Fruit fly (Drosophila melanogaster) whole organism, embryonic: ENCODE data around the gene CG31131.
A peak's percentile ranks its signal among the peaks of the same experiment; 100 is the strongest.

Experiments
- ATbp ChIP-seq: fragments of 200-800 bp; sonication (Bioruptor generic); optimal IDR thresholded peaks from 2 replicates; lab custom pipeline; 2017; ENCODE audit warnings: missing biosample characterization, mild to moderate bottlenecking, missing genetic modification characterization, missing genetic modification reagents
- Antp ChIP-seq: fragments of 200-800 bp; sonication (Bioruptor generic); optimal IDR thresholded peaks from 3 replicates; lab custom pipeline; 2016; ENCODE audit warnings: missing biosample characterization, missing genetic modification characterization
- Atf6 ChIP-seq: fragments of 200-800 bp; sonication (Bioruptor generic); IDR thresholded peaks from 2 replicates; pipeline ENCODE4 v1.3.6; 2022; ENCODE audit warnings: missing biosample characterization, missing genetic modification characterization
- BEAF-32 ChIP-seq: fragments of 200-800 bp; sonication (Bioruptor generic); optimal IDR thresholded peaks from 3 replicates; lab custom pipeline; 2017; ENCODE audit warnings: missing biosample characterization, missing genetic modification characterization, mild to moderate bottlenecking, moderate library complexity, missing genetic modification reagents
- CG10543 ChIP-seq: fragments of 200-800 bp; sonication (Bioruptor generic); optimal IDR thresholded peaks from 3 replicates; lab custom pipeline; 2017; ENCODE audit warnings: missing biosample characterization, mild to moderate bottlenecking, missing genetic modification characterization, moderate library complexity
- CG11696 ChIP-seq: fragments of 200-800 bp; sonication (Bioruptor generic); IDR thresholded peaks from 2 replicates; pipeline ENCODE4 v1.3.6; 2022; ENCODE audit warnings: missing biosample characterization, missing genetic modification characterization
- CG12942 ChIP-seq: fragments of 200-800 bp; sonication (Bioruptor generic); optimal IDR thresholded peaks from 3 replicates; lab custom pipeline; 2016; ENCODE audit warnings: missing biosample characterization, missing genetic modification characterization
- CG13123 ChIP-seq: fragments of 200-800 bp; sonication (Bioruptor generic); optimal IDR thresholded peaks from 2 replicates; lab custom pipeline; 2016; ENCODE audit warnings: missing biosample characterization, missing genetic modification characterization
- CG14050 ChIP-seq: fragments of 200-800 bp; sonication (Bioruptor generic); IDR thresholded peaks from 3 replicates; pipeline ENCODE4 v1.3.6; 2022; ENCODE audit warnings: missing biosample characterization, missing genetic modification characterization
- CG14667 ChIP-seq: fragments of 200-800 bp; sonication (Bioruptor generic); IDR thresholded peaks from 2 replicates; pipeline ENCODE4 v1.3.6; 2022; ENCODE audit warnings: missing biosample characterization, missing genetic modification characterization
- CG17359 ChIP-seq: fragments of 200-800 bp; sonication (Bioruptor generic); optimal IDR thresholded peaks from 3 replicates; lab custom pipeline; 2018; ENCODE audit warnings: missing biosample characterization, mild to moderate bottlenecking, missing genetic modification characterization, moderate library complexity
- CG2116 ChIP-seq: fragments of 200-800 bp; sonication (Bioruptor generic); optimal IDR thresholded peaks from 3 replicates; lab custom pipeline; 2018; ENCODE audit warnings: missing biosample characterization, mild to moderate bottlenecking, missing genetic modification characterization
- CG2129 ChIP-seq: fragments of 200-800 bp; sonication (Bioruptor generic); IDR thresholded peaks from 2 replicates; pipeline ENCODE4 v1.3.6; 2022; ENCODE audit warnings: missing biosample characterization, missing genetic modification characterization; ENCODE audit not compliant: partially characterized antibody
- CG2199 ChIP-seq: fragments of 200-800 bp; sonication (Bioruptor generic); IDR thresholded peaks from 3 replicates; pipeline ENCODE4 v1.3.6; 2022; ENCODE audit warnings: missing biosample characterization, missing genetic modification characterization
- CG32772 ChIP-seq: fragments of 200-800 bp; sonication (Bioruptor generic); IDR thresholded peaks from 2 replicates; pipeline ENCODE4 v1.3.6; 2022; ENCODE audit warnings: missing biosample characterization, missing genetic modification characterization
- CG42726 ChIP-seq: fragments of 200-800 bp; sonication (Bioruptor generic); IDR thresholded peaks from 2 replicates; pipeline ENCODE4 v1.3.6; 2022; ENCODE audit warnings: missing biosample characterization, missing genetic modification characterization; ENCODE audit not compliant: partially characterized antibody
- CG4707 ChIP-seq: fragments of 200-800 bp; sonication (Bioruptor generic); optimal IDR thresholded peaks from 2 replicates; lab custom pipeline; 2018; ENCODE audit warnings: missing biosample characterization, mild to moderate bottlenecking, missing genetic modification characterization, moderate library complexity
- CG5180 ChIP-seq: fragments of 200-800 bp; sonication (Bioruptor generic); optimal IDR thresholded peaks from 3 replicates; lab custom pipeline; 2017; ENCODE audit warnings: missing biosample characterization, missing genetic modification characterization, mild to moderate bottlenecking, moderate library complexity, missing genetic modification reagents
- CG5953 ChIP-seq: fragments of 200-800 bp; sonication (Bioruptor generic); IDR thresholded peaks from 2 replicates; pipeline ENCODE4 v1.3.6; 2022; ENCODE audit warnings: missing biosample characterization, missing genetic modification characterization
- CG6813 ChIP-seq: fragments of 200-800 bp; sonication (Bioruptor generic); optimal IDR thresholded peaks from 2 replicates; lab custom pipeline; 2017; ENCODE audit warnings: missing biosample characterization, missing genetic modification characterization, mild to moderate bottlenecking, moderate library complexity, missing genetic modification reagents
- CG7928 ChIP-seq: fragments of 200-800 bp; sonication (Bioruptor generic); optimal IDR thresholded peaks from 2 replicates; lab custom pipeline; 2017; ENCODE audit warnings: missing biosample characterization, mild to moderate bottlenecking, missing genetic modification characterization
- CG7987 ChIP-seq: fragments of 200-800 bp; sonication (Bioruptor generic); optimal IDR thresholded peaks from 2 replicates; lab custom pipeline; 2018; ENCODE audit warnings: missing biosample characterization, mild to moderate bottlenecking, missing genetic modification characterization, moderate library complexity
- CG9215 ChIP-seq: fragments of 200-800 bp; sonication (Bioruptor generic); IDR thresholded peaks from 2 replicates; pipeline ENCODE4 v1.3.6; 2022; ENCODE audit warnings: missing biosample characterization, missing genetic modification characterization
- Chrac-16 ChIP-seq: fragments of 200-800 bp; sonication (Bioruptor generic); optimal IDR thresholded peaks from 3 replicates; lab custom pipeline; 2016; ENCODE audit warnings: missing biosample characterization, missing genetic modification characterization
- Dbx ChIP-seq: fragments of 200-800 bp; sonication (Bioruptor generic); IDR thresholded peaks from 3 replicates; pipeline ENCODE4 v1.3.6; 2022; ENCODE audit warnings: missing biosample characterization, missing genetic modification characterization
- Dip3 ChIP-seq: fragments of 200-800 bp; sonication (Bioruptor generic); optimal IDR thresholded peaks from 3 replicates; lab custom pipeline; 2016; ENCODE audit warnings: missing biosample characterization, missing genetic modification characterization
- Eip74EF ChIP-seq, 2 experiments: fragments of 200-800 bp in 1 of 2; fragments of >200 bp in 1 of 2; sonication (Bioruptor generic) in 1 of 2; optimal IDR thresholded peaks; 2 replicates each; lab custom pipeline; 2017 to 2019; ENCODE audit warnings: missing biosample characterization in 2 of 2, missing genetic modification characterization in 2 of 2, mild to moderate bottlenecking in 1 of 2, moderate library complexity in 1 of 2
- HLH3B ChIP-seq: fragments of 200-800 bp; sonication (Bioruptor generic); IDR thresholded peaks from 2 replicates; pipeline ENCODE4 v1.3.6; 2022; ENCODE audit warnings: missing biosample characterization, missing genetic modification characterization
- Med ChIP-seq: fragments of 200-800 bp; sonication (Bioruptor generic); peaks from one replicate; lab custom pipeline; 2016; ENCODE audit warnings: missing biosample characterization, missing genetic modification characterization, mild to moderate bottlenecking, inconsistent platforms, moderate library complexity
- Pdp1 ChIP-seq, 2 experiments: fragments of 200-800 bp; sonication (Bioruptor generic); optimal IDR thresholded peaks; 3 replicates each; lab custom pipeline; 2016; ENCODE audit warnings: missing biosample characterization in 2 of 2, missing genetic modification characterization in 2 of 2, mild to moderate bottlenecking in 1 of 2, moderate library complexity in 1 of 2
- Sin3A ChIP-seq: fragments of >200 bp; optimal IDR thresholded peaks from 2 replicates; lab custom pipeline; 2018
- Tbp ChIP-seq: fragments of >200 bp; optimal IDR thresholded peaks from 2 replicates; lab custom pipeline; 2018; ENCODE audit warnings: missing biosample characterization, missing genetic modification characterization
- ab ChIP-seq: fragments of 200-800 bp; sonication (Bioruptor generic); optimal IDR thresholded peaks from 2 replicates; lab custom pipeline; 2016; ENCODE audit warnings: missing biosample characterization, missing genetic modification characterization
- ap ChIP-seq: fragments of 200-800 bp; sonication (Bioruptor generic); IDR thresholded peaks from 2 replicates; pipeline ENCODE4 v1.3.6; 2022; ENCODE audit warnings: missing biosample characterization, missing genetic modification characterization
- bcd ChIP-seq: fragments of 200-800 bp; sonication (Bioruptor generic); optimal IDR thresholded peaks from 2 replicates; lab custom pipeline; 2017; ENCODE audit warnings: missing biosample characterization, mild to moderate bottlenecking, missing genetic modification characterization
- br ChIP-seq: fragments of >200 bp; optimal IDR thresholded peaks from 2 replicates; lab custom pipeline; 2017
- ems ChIP-seq: fragments of 200-800 bp; sonication (Bioruptor generic); optimal IDR thresholded peaks from 3 replicates; lab custom pipeline; 2016; ENCODE audit warnings: missing biosample characterization, missing genetic modification characterization
- inv ChIP-seq: fragments of 200-800 bp; sonication (Bioruptor generic); IDR thresholded peaks from 2 replicates; pipeline ENCODE4 v1.3.6; 2022; ENCODE audit warnings: missing biosample characterization, missing genetic modification characterization; ENCODE audit not compliant: partially characterized antibody
- jumu ChIP-seq: fragments of 200-800 bp; sonication (Bioruptor generic); optimal IDR thresholded peaks from 3 replicates; lab custom pipeline; 2016; ENCODE audit warnings: missing biosample characterization, missing genetic modification characterization
- luna ChIP-seq: fragments of 200-800 bp; sonication (Bioruptor generic); optimal IDR thresholded peaks from 2 replicates; lab custom pipeline; 2016; ENCODE audit warnings: missing biosample characterization, missing genetic modification characterization
- maf-S ChIP-seq: fragments of 200-800 bp; sonication (Bioruptor generic); optimal IDR thresholded peaks from 2 replicates; lab custom pipeline; 2016; ENCODE audit warnings: missing biosample characterization, missing genetic modification characterization
- org-1 ChIP-seq: fragments of 200-800 bp; sonication (Bioruptor generic); optimal IDR thresholded peaks from 2 replicates; lab custom pipeline; 2017; ENCODE audit warnings: missing biosample characterization, missing genetic modification characterization
- repo ChIP-seq: fragments of 200-800 bp; sonication (Bioruptor generic); optimal IDR thresholded peaks from 2 replicates; lab custom pipeline; 2016; ENCODE audit warnings: missing biosample characterization, missing genetic modification characterization
- sd ChIP-seq: fragments of 200-800 bp; sonication (Bioruptor generic); optimal IDR thresholded peaks from 3 replicates; lab custom pipeline; 2018; ENCODE audit warnings: missing biosample characterization, mild to moderate bottlenecking, missing genetic modification characterization, moderate library complexity
- sisA ChIP-seq: fragments of 200-800 bp; sonication (Bioruptor generic); IDR thresholded peaks from 2 replicates; pipeline ENCODE4 v1.3.6; 2022; ENCODE audit warnings: missing biosample characterization, missing genetic modification characterization
- tap ChIP-seq: fragments of 200-800 bp; optimal IDR thresholded peaks from 3 replicates; lab custom pipeline; 2019; ENCODE audit warnings: missing biosample characterization, mild to moderate bottlenecking, missing genetic modification characterization, moderate library complexity
- tna ChIP-seq: fragments of 200-800 bp; sonication (Bioruptor generic); IDR thresholded peaks from 2 replicates; pipeline ENCODE4 v1.3.6; 2022; ENCODE audit warnings: missing biosample characterization, missing genetic modification characterization; ENCODE audit not compliant: partially characterized antibody
- trem ChIP-seq: fragments of 200-800 bp; optimal IDR thresholded peaks from 3 replicates; lab custom pipeline; 2019; ENCODE audit warnings: missing biosample characterization, mild to moderate bottlenecking, missing genetic modification characterization, moderate library complexity
- tup ChIP-seq: fragments of 200-800 bp; sonication (Bioruptor generic); optimal IDR thresholded peaks from 2 replicates; lab custom pipeline; 2016; ENCODE audit warnings: missing biosample characterization, mild to moderate bottlenecking, missing genetic modification characterization, moderate library complexity
- wor ChIP-seq: fragments of 200-800 bp; sonication (Bioruptor generic); IDR thresholded peaks from 2 replicates; pipeline ENCODE4 v1.3.6; 2022; ENCODE audit warnings: missing biosample characterization, missing genetic modification characterization

CG31131 gene

DNA sequence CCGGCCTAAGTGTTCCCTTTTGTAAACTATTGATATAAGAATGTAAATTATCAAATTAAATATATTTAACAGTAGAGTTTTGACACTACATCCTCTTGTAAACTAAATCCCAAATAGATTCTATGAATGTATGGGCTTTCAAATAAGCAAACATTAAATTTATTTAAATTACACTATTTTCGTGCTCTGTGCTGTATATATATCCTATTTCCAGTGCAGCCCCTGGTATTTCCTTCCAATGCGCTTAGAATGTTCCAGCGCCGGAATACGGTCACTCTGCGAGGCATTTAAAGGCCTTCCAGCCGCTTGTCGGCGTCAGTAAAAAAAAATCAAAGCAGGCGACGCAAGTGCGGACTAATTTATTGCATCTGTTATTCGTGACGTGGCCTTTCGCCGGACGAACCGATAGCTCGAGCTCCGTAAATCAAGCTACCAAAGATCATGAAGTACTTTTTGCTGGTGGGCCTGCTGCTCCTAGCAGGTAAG is 14.6 kb downstream of the CG31131 start, which contains the start of gene Gp93 (continued):
- TF ChIP-seq org-1 (GFP tag; lab: Kevin White, UChicago) (peak; percentile 2), CG42726 (GFP tag; lab: Robert Waterston, UW) (peak; percentile 57; the same call in 1 of the 2 replicates), CG9215 (GFP tag; lab: Robert Waterston, UW) (peak; percentile 62), CG11696 (peak; percentile 100), CG13123 (peak; percentile 11), Antp (GFP tag; lab: Kevin White, UChicago) (peak; percentile 21), Atf6 (peak; percentile 62; the same call in 1 of the 2 replicates), Tbp (GFP tag; lab: Kevin White, UChicago) (no peak), Dbx (GFP tag; lab: Robert Waterston, UW) (peak; percentile 52; the same call in 1 of the 3 replicates), repo (GFP tag; lab: Kevin White, UChicago) (peak; percentile 18), ab (no peak), wor (GFP tag; lab: Robert Waterston, UW) (0 out of 2 replicates have a peak, but pooled peaks have one; percentile 19), CG32772 (GFP tag; lab: Robert Waterston, UW) (peak; percentile 74), CG2129 (GFP tag; lab: Robert Waterston, UW) (no peak), CG5953 (GFP tag; lab: Robert Waterston, UW) (no peak), CG5180 (GFP tag; lab: Kevin White, UChicago) (no peak), jumu (GFP tag; lab: Kevin White, UChicago) (no peak), CG14050 (GFP tag; lab: Robert Waterston, UW) (0 out of 3 replicates have a peak, but pooled peaks have one; percentile 18), sd (tag; lab: Kevin White, UChicago) (peak; percentile 82), CG12942 (GFP tag; lab: Kevin White, UChicago) (peak; percentile 49), CG6813 (GFP tag; lab: Kevin White, UChicago) (no peak), CG2199 (GFP tag; lab: Robert Waterston, UW) (no peak), CG2116 (peak; percentile 54), luna (GFP tag; lab: Kevin White, UChicago) (no peak), CG17359 (tag; lab: Kevin White, UChicago) (peak; percentile 47), Med (GFP tag; lab: Kevin White, UChicago) (peak; percentile 89), CG10543 (GFP tag; lab: Kevin White, UChicago) (peak; percentile 8), Dip3 (peak; percentile 25), BEAF-32 (GFP tag; lab: Kevin White, UChicago) (no peak), tup (GFP tag; lab: Kevin White, UChicago) (no peak), Eip74EF (GFP tag; optimal IDR thresholded peaks at IDR 0.05; lab: Kevin White, UChicago) (no peak), ems (GFP tag; lab: Kevin White, UChicago) (peak; percentile 41), CG7987 (GFP tag; lab: Kevin White, UChicago) (peak; percentile 37), CG7928 (GFP tag; lab: Kevin White, UChicago) (peak; percentile 19), br (lab: Kevin White, UChicago) (no peak), Chrac-16 (GFP tag; lab: Kevin White, UChicago) (peak; percentile 58), sisA (GFP tag; lab: Robert Waterston, UW) (peak; percentile 53; the same call in 1 of the 2 replicates), CG4707 (GFP tag; lab: Kevin White, UChicago) (no peak), ap (GFP tag; lab: Robert Waterston, UW) (no peak), tap (tag; lab: Kevin White, UChicago) (peak; percentile 50), ATbp (GFP tag; lab: Kevin White, UChicago) (peak; percentile 26), trem (tag; lab: Kevin White, UChicago) (peak; percentile 29), bcd (GFP tag; lab: Kevin White, UChicago) (peak; percentile 38), tna (GFP tag; lab: Robert Waterston, UW) (0 out of 2 replicates have a peak, but pooled peaks have one; percentile 12), maf-S (no peak), inv (GFP tag; lab: Robert Waterston, UW) (no peak), CG14667 (peak; percentile 57), Sin3A (peak; percentile 37), Pdp1 (GFP tag; optimal IDR thresholded peaks at IDR 0.05; lab: Kevin White, UChicago) (peak in 1 of 2 experiments; percentile 34), HLH3B (GFP tag; lab: Robert Waterston, UW) (peak; percentile 49)
